Fruit fly (Drosophila melanogaster): ENCODE results near the gene CG32487.

DNA sequence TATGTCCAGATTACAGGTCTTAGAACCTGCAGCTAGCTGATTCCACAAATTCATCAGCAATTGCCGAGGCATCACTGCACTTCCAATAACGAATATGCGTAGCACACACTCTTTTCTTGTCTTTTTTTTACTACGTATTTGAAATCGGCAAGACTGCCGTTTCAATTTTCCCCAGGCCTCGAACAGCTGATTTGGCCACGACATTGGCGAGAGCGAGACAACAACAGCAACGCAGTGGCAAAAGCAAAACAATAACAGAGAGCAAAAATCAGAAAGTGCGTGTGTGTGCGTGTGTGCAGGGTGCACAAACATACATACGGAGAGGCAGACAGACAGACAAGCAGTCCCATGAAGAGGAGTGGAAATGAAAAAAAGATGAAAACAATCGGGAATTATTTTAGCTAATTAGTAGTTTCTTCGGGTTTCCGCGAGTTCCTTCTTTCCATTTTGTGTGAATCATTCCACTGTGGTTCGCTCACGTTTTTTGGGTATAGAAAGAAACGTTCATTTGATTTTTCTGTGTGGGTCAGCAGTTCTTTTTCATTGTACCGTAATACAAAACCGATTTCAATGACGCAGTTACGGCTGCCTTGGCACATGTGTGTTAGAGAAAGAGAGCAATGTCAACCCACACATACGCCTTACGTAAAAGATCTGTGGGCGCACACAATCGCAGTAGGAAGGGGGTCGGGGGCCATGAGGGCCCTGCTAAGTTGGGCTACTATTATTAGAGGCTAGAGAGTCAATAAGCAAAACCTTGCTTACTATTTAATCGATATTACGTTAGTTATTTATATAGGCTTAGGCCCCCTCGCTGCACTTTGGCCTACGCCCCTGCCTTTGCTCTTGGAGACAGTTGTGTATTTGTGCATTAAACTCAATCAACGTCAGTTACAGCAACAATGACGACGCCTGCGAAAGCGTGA is 43.3 kb upstream of the CG32487 start:
- TF ChIP-seq Dll (optimal IDR thresholded peaks at IDR 0.05) (no peak), pan (optimal IDR thresholded peaks at IDR 0.05) (no peak)
